ENCODE assay signal across 5 worm cellular contexts in genomic region chrII:6858835-6859234, ce11.
TF ChIP-seq lines count a peak whose summit lies in the region.

No protein-coding gene starts in this region.

TF ChIP-seq in whole organism, L1 larva, 84 proteins besides CTCF, POLR2A, EP300 and RAD21 (continues in another document):
- TF ChIP-seq dsc-1 (tag; optimal IDR thresholded peaks at IDR 0.05; lab: Kevin White, UChicago) (peak; percentile 39), lin-15B (tag; optimal IDR thresholded peaks at IDR 0.05; lab: Kevin White, UChicago) (no peak), ets-5 (GFP tag; IDR thresholded peaks at IDR 0.05; lab: Robert Waterston, UW) (no peak), ztf-11 (tag; optimal IDR thresholded peaks at IDR 0.05; lab: Kevin White, UChicago) (no peak), F16B12.6 (tag; optimal IDR thresholded peaks at IDR 0.05; lab: Kevin White, UChicago) (no peak), unc-30 (tag; optimal IDR thresholded peaks at IDR 0.05; lab: Kevin White, UChicago) (no peak), fkh-10 (GFP tag; optimal IDR thresholded peaks at IDR 0.05; lab: Kevin White, UChicago) (no peak), nhr-71 (tag; optimal IDR thresholded peaks at IDR 0.05; lab: Kevin White, UChicago) (peak; percentile 58), aly-2 (tag; optimal IDR thresholded peaks at IDR 0.05; lab: Kevin White, UChicago) (no peak), mab-9 (GFP tag; IDR thresholded peaks at IDR 0.05; lab: Robert Waterston, UW) (no peak), nhr-77 (tag; optimal IDR thresholded peaks at IDR 0.05; lab: Kevin White, UChicago) (peak; percentile 55), snu-23 (GFP tag; optimal IDR thresholded peaks at IDR 0.05; lab: Kevin White, UChicago) (peak; percentile 62), nhr-11 (tag; optimal IDR thresholded peaks at IDR 0.05; lab: Kevin White, UChicago) (no peak), aha-1 (tag; optimal IDR thresholded peaks at IDR 0.05; lab: Kevin White, UChicago) (no peak), lir-3 (tag; optimal IDR thresholded peaks at IDR 0.05; lab: Kevin White, UChicago; ENCODE audit: poor library complexity) (no peak), unc-62 (GFP tag; optimal IDR thresholded peaks at IDR 0.05; lab: Kevin White, UChicago) (no peak), snpc-4 (tag; optimal IDR thresholded peaks at IDR 0.05; lab: Kevin White, UChicago) (peak; percentile 20), hlh-17 (GFP tag; optimal IDR thresholded peaks at IDR 0.05; lab: Kevin White, UChicago; ENCODE audit: borderline replicate concordance) (no peak)

TF ChIP-seq in whole organism, L3 larva, 47 proteins besides CTCF, POLR2A, EP300 and RAD21 (continues in another document):
- TF ChIP-seq egl-27 (tag; optimal IDR thresholded peaks at IDR 0.05; lab: Kevin White, UChicago), result no peak
- TF ChIP-seq nhr-67 (tag; optimal IDR thresholded peaks at IDR 0.05; lab: Kevin White, UChicago), result no peak
- peak; percentile 66 for TF ChIP-seq pha-4 (tag; optimal IDR thresholded peaks at IDR 0.05; lab: Kevin White, UChicago)
- TF ChIP-seq nhr-77 (tag; optimal IDR thresholded peaks at IDR 0.05; lab: Kevin White, UChicago), result no peak
- no peak for TF ChIP-seq nhr-11 (tag; optimal IDR thresholded peaks at IDR 0.05; lab: Kevin White, UChicago)
- TF ChIP-seq ceh-28 (tag; optimal IDR thresholded peaks at IDR 0.05; lab: Kevin White, UChicago), result no peak
- TF ChIP-seq R02D3.7 (tag; optimal IDR thresholded peaks at IDR 0.05; lab: Kevin White, UChicago), result no peak
- no peak for TF ChIP-seq nhr-25 (tag; optimal IDR thresholded peaks at IDR 0.05; lab: Kevin White, UChicago)
- no peak for TF ChIP-seq fos-1 (tag; optimal IDR thresholded peaks at IDR 0.05; lab: Kevin White, UChicago)
- TF ChIP-seq jun-1 (tag; optimal IDR thresholded peaks at IDR 0.05; lab: Kevin White, UChicago), result no peak
- TF ChIP-seq fkh-10 (GFP tag; optimal IDR thresholded peaks at IDR 0.05; lab: Kevin White, UChicago), result no peak
- TF ChIP-seq ceh-9 (tag; optimal IDR thresholded peaks at IDR 0.05; lab: Kevin White, UChicago), result no peak
- TF ChIP-seq nhr-28 (tag; optimal IDR thresholded peaks at IDR 0.05; lab: Kevin White, UChicago), result no peak
- TF ChIP-seq pqm-1 (tag; optimal IDR thresholded peaks at IDR 0.05; lab: Kevin White, UChicago), result no peak
- TF ChIP-seq snpc-4 (tag; optimal IDR thresholded peaks at IDR 0.05; lab: Kevin White, UChicago), result peak; percentile 53
- TF ChIP-seq ZK546.5 (tag; optimal IDR thresholded peaks at IDR 0.05; lab: Kevin White, UChicago), result no peak
- TF ChIP-seq ztf-11 (tag; optimal IDR thresholded peaks at IDR 0.05; lab: Kevin White, UChicago), result no peak
- TF ChIP-seq daf-12 (tag; optimal IDR thresholded peaks at IDR 0.05; lab: Kevin White, UChicago), result no peak
- TF ChIP-seq elt-3 (tag; optimal IDR thresholded peaks at IDR 0.05; lab: Kevin White, UChicago), result no peak
- no peak for TF ChIP-seq ceh-16 (tag; optimal IDR thresholded peaks at IDR 0.05; lab: Kevin White, UChicago)
- no peak for TF ChIP-seq nhr-76 (tag; optimal IDR thresholded peaks at IDR 0.05; lab: Kevin White, UChicago)

TF ChIP-seq in whole organism, early embryonic, 17 proteins besides CTCF, POLR2A, EP300 and RAD21:
- peak; percentile 38 for TF ChIP-seq ceh-36 (tag; optimal IDR thresholded peaks at IDR 0.05; lab: Kevin White, UChicago)
- TF ChIP-seq tbx-37 (GFP tag; conservative IDR thresholded peaks at IDR 0.05; lab: Robert Waterston, UW), result no peak
- peak; percentile 10 for TF ChIP-seq hnd-1 (tag; optimal IDR thresholded peaks at IDR 0.05; lab: Kevin White, UChicago)
- TF ChIP-seq scrt-1 (GFP tag; IDR thresholded peaks at IDR 0.05; lab: Robert Waterston, UW), result 0 out of 2 replicates have a peak, but pooled peaks have one; percentile 59
- TF ChIP-seq tbx-11 (GFP tag; IDR thresholded peaks at IDR 0.05; lab: Robert Waterston, UW), result no peak
- no peak for TF ChIP-seq sea-1 (GFP tag; conservative IDR thresholded peaks at IDR 0.05; lab: Robert Waterston, UW)
- peak; percentile 63 for TF ChIP-seq hmg-4 (GFP tag; optimal IDR thresholded peaks at IDR 0.05; lab: Kevin White, UChicago)
- TF ChIP-seq hmbx-1 (tag; optimal IDR thresholded peaks at IDR 0.05; lab: Kevin White, UChicago), result no peak
- TF ChIP-seq ama-1 (optimal IDR thresholded peaks at IDR 0.05; lab: Kevin White, UChicago), result no peak
- peak; percentile 27 for TF ChIP-seq F13C5.2 (tag; optimal IDR thresholded peaks at IDR 0.05; lab: Kevin White, UChicago)
- TF ChIP-seq B0310.2 (tag; optimal IDR thresholded peaks at IDR 0.05; lab: Kevin White, UChicago), result no peak
- TF ChIP-seq ceh-13 (GFP tag; optimal IDR thresholded peaks at IDR 0.05; lab: Kevin White, UChicago), result no peak
- TF ChIP-seq pes-1 (GFP tag; IDR thresholded peaks at IDR 0.05; lab: Robert Waterston, UW), result no peak; the same call in 1 of the 2 replicates
- TF ChIP-seq aly-1 (tag; optimal IDR thresholded peaks at IDR 0.05; lab: Kevin White, UChicago), result no peak
- TF ChIP-seq ets-7 (tag; optimal IDR thresholded peaks at IDR 0.05; lab: Kevin White, UChicago), result no peak
- TF ChIP-seq flt-1 (GFP tag; IDR thresholded peaks at IDR 0.05; lab: Robert Waterston, UW), result no peak
- no peak for TF ChIP-seq tra-4 (tag; optimal IDR thresholded peaks at IDR 0.05; lab: Kevin White, UChicago)

TF ChIP-seq in whole organism, midembryonic, 9 proteins besides CTCF, POLR2A, EP300 and RAD21:
- TF ChIP-seq ztf-23 (GFP tag; IDR thresholded peaks at IDR 0.05; lab: Robert Waterston, UW), result peak; percentile 79
- TF ChIP-seq ref-1 (GFP tag; conservative IDR thresholded peaks at IDR 0.05; lab: Robert Waterston, UW), result no peak
- TF ChIP-seq tab-1 (GFP tag; IDR thresholded peaks at IDR 0.05; lab: Robert Waterston, UW), result 0 out of 2 replicates have a peak, but pooled peaks have one; percentile 55
- no peak for TF ChIP-seq klf-2 (GFP tag; conservative IDR thresholded peaks at IDR 0.05; lab: Robert Waterston, UW)
- peak; percentile 61 for TF ChIP-seq cog-1 (tag; optimal IDR thresholded peaks at IDR 0.05; lab: Kevin White, UChicago)
- TF ChIP-seq T22C8.4 (GFP tag; IDR thresholded peaks at IDR 0.05; lab: Robert Waterston, UW), result no peak

TF ChIP-seq in whole organism, young adult, 124 proteins besides CTCF, POLR2A, EP300 and RAD21:
- peak; percentile 16 for TF ChIP-seq tbp1 (GFP tag; optimal IDR thresholded peaks at IDR 0.05; lab: Kevin White, UChicago)
- TF ChIP-seq ZK185.1 (tag; optimal IDR thresholded peaks at IDR 0.05; lab: Kevin White, UChicago; ENCODE audit: poor library complexity, severe bottlenecking), result no peak
- no peak for TF ChIP-seq snpc-1.1 (tag; optimal IDR thresholded peaks at IDR 0.05; lab: Kevin White, UChicago; ENCODE audit: insufficient read depth)
- TF ChIP-seq ztf-3 (GFP tag; optimal IDR thresholded peaks at IDR 0.05; lab: Kevin White, UChicago), result no peak
- no peak for TF ChIP-seq athp-1 (tag; optimal IDR thresholded peaks at IDR 0.05; lab: Kevin White, UChicago)
- no peak for TF ChIP-seq snpc-3.4 (tag; optimal IDR thresholded peaks at IDR 0.05; lab: Kevin White, UChicago)
- TF ChIP-seq nhr-80 (tag; optimal IDR thresholded peaks at IDR 0.05; lab: Kevin White, UChicago), result peak; percentile 61
- peak in 1 of 3 experiments; percentile 11 for TF ChIP-seq lin-35 (GFP tag; optimal IDR thresholded peaks at IDR 0.05; lab: Kevin White, UChicago)
- peak; percentile 11 for TF ChIP-seq ztf-18 (tag; optimal IDR thresholded peaks at IDR 0.05; lab: Kevin White, UChicago)
- no peak for TF ChIP-seq snpc-4 (GFP tag; optimal IDR thresholded peaks at IDR 0.05; lab: Kevin White, UChicago)
- peak in 1 of 4 experiments; percentile 1 for TF ChIP-seq snpc-4 (tag; optimal IDR thresholded peaks at IDR 0.05; lab: Kevin White, UChicago)
- peak; percentile 84; the same call in 1 of the 2 replicates for TF ChIP-seq hmg-1.2 (GFP tag; IDR thresholded peaks at IDR 0.05; lab: Robert Waterston, UW)
- TF ChIP-seq Y67H2A.10 (GFP tag; conservative IDR thresholded peaks at IDR 0.05; lab: Robert Waterston, UW), result no peak
